Worm (Caenorhabditis elegans): Measurements from ENCODE around the gene fask-1.

fask-1 gene

ce11 chrIV:13075625-13076252 lies 24.8 kb upstream of the fask-1 start (continued):
- TF ChIP-seq cey-2 (tag; optimal IDR thresholded peaks at IDR 0.05; ENCODE audit: borderline replicate concordance, insufficient read depth) (no peak), nhr-48 (tag; optimal IDR thresholded peaks at IDR 0.05) (no peak), dmd-6 (GFP tag; IDR thresholded peaks at IDR 0.05) (0 out of 2 replicates have a peak, but pooled peaks have one; percentile 9), Y75B8A.6 (GFP tag; IDR thresholded peaks at IDR 0.05) (no peak), nhr-25 (tag; optimal IDR thresholded peaks at IDR 0.05; ENCODE audit: borderline replicate concordance, insufficient read depth) (no peak), T20F7.1 (GFP tag; optimal IDR thresholded peaks at IDR 0.05) (no peak), nhr-41 (GFP tag; IDR thresholded peaks at IDR 0.05) (no peak)

- TF ChIP-seq snpc-4 (tag; optimal IDR thresholded peaks at IDR 0.05) = no peak
- no peak for TF ChIP-seq ama-1 (optimal IDR thresholded peaks at IDR 0.05)
These were observed 23.9 kb upstream of the fask-1 start, which contains the start of gene C39E9.7 for ce11 chrIV:13076620-13077019. Gene C39E9.7 (minus strand): TSS chrIV:13076720.

- TF ChIP-seq F10B5.3 (tag; optimal IDR thresholded peaks at IDR 0.05) (no peak), nhr-6 (tag; optimal IDR thresholded peaks at IDR 0.05) (no peak), mxl-3 (GFP tag; optimal IDR thresholded peaks at IDR 0.05) (peak; percentile 70), cey-2 (tag; optimal IDR thresholded peaks at IDR 0.05; ENCODE audit: borderline replicate concordance, insufficient read depth) (peak; percentile 28), aha-1 (tag) (peak; percentile 87), mdl-1 (tag; optimal IDR thresholded peaks at IDR 0.05) (peak; percentile 36 to 73), nhr-28 (tag; optimal IDR thresholded peaks at IDR 0.05) (peak; percentile 96), nhr-48 (tag; optimal IDR thresholded peaks at IDR 0.05) (peak; percentile 79), nhr-77 (tag; optimal IDR thresholded peaks at IDR 0.05) (peak; percentile 26), hlh-30 (tag; optimal IDR thresholded peaks at IDR 0.05; ENCODE audit: insufficient read depth) (peak; percentile 83), hlh-11 (tag; optimal IDR thresholded peaks at IDR 0.05) (peak; percentile 83), dmd-6 (GFP tag; IDR thresholded peaks at IDR 0.05) (peak; percentile 45), dpl-1 (GFP tag; optimal IDR thresholded peaks at IDR 0.05) (no peak), unc-62 (GFP tag; optimal IDR thresholded peaks at IDR 0.05 in 1 of 2) (peak in 1 of 2 experiments; percentile 25), unc-62 (tag; optimal IDR thresholded peaks at IDR 0.05) (no peak), nhr-25 (tag; optimal IDR thresholded peaks at IDR 0.05; ENCODE audit: borderline replicate concordance, insufficient read depth) (peak; percentile 52), hif-1 (tag; optimal IDR thresholded peaks at IDR 0.05) (no peak)
These were observed 22.8 kb upstream of the fask-1 start for ce11 chrIV:13077694-13078093.

ce11 chrIV:13078342-13078741 lies 22.2 kb upstream of the fask-1 start:
- 0 out of 2 replicates have a peak, but pooled peaks have one; percentile 7 for TF ChIP-seq vab-7 (GFP tag; IDR thresholded peaks at IDR 0.05)
- TF ChIP-seq ceh-20 (GFP tag; IDR thresholded peaks at IDR 0.05) = no peak
- no peak for TF ChIP-seq zip-11 (GFP tag; IDR thresholded peaks at IDR 0.05)
- TF ChIP-seq unc-62 (GFP tag; optimal IDR thresholded peaks at IDR 0.05 in 1 of 2) = peak in 1 of 2 experiments; percentile 96
- TF ChIP-seq unc-62 (tag; optimal IDR thresholded peaks at IDR 0.05) = no peak
- TF ChIP-seq zag-1 (tag; optimal IDR thresholded peaks at IDR 0.05) = no peak
- TF ChIP-seq fkh-10 (GFP tag; optimal IDR thresholded peaks at IDR 0.05) = no peak
- TF ChIP-seq rbr-2 (tag; optimal IDR thresholded peaks at IDR 0.05) = no peak
- no peak for TF ChIP-seq lir-3 (tag; optimal IDR thresholded peaks at IDR 0.05)
- TF ChIP-seq nhr-111 (GFP tag; optimal IDR thresholded peaks at IDR 0.05) = no peak
- TF ChIP-seq nhr-25 (tag; optimal IDR thresholded peaks at IDR 0.05; ENCODE audit: borderline replicate concordance, insufficient read depth) = no peak

- TF ChIP-seq jun-1 (tag; optimal IDR thresholded peaks at IDR 0.05) = no peak
- no peak for TF ChIP-seq T26A8.4 (GFP tag; IDR thresholded peaks at IDR 0.05)
- peak; percentile 67 for TF ChIP-seq hlh-11 (tag; optimal IDR thresholded peaks at IDR 0.05)
- no peak for TF ChIP-seq daf-16 (GFP tag; optimal IDR thresholded peaks at IDR 0.05)
- TF ChIP-seq daf-16 (tag; optimal IDR thresholded peaks at IDR 0.05) = no peak
- no peak for TF ChIP-seq spr-1 (tag; optimal IDR thresholded peaks at IDR 0.05)
- TF ChIP-seq hlh-30 (tag; optimal IDR thresholded peaks at IDR 0.05; ENCODE audit: insufficient read depth) = peak; percentile 55
- no peak for TF ChIP-seq Y105C5A.15 (GFP tag; IDR thresholded peaks at IDR 0.05)
- no peak for TF ChIP-seq duxl-1 (tag; optimal IDR thresholded peaks at IDR 0.05; ENCODE audit: poor library complexity)
- no peak for TF ChIP-seq zag-1 (tag; optimal IDR thresholded peaks at IDR 0.05)
- TF ChIP-seq dmd-6 (GFP tag; IDR thresholded peaks at IDR 0.05) = no peak
- no peak for TF ChIP-seq F37D6.2 (tag; optimal IDR thresholded peaks at IDR 0.05)
- peak; percentile 21 for TF ChIP-seq dve-1 (tag; optimal IDR thresholded peaks at IDR 0.05; ENCODE audit: insufficient read depth)
- no peak for TF ChIP-seq mdt-29 (GFP tag; IDR thresholded peaks at IDR 0.05)
- peak; percentile 76 for TF ChIP-seq nhr-28 (tag; optimal IDR thresholded peaks at IDR 0.05)
- TF ChIP-seq php-3 (GFP tag; IDR thresholded peaks at IDR 0.05) = no peak
- no peak for TF ChIP-seq mes-2 (tag; optimal IDR thresholded peaks at IDR 0.05; ENCODE audit: poor library complexity, severe bottlenecking)
These were observed 21.4 kb upstream of the fask-1 start, which contains the start of gene C39E9.8 for ce11 chrIV:13079119-13079518. Gene C39E9.8 (plus strand): TSS chrIV:13079446.

All from whole organism, L4 larva.